Fruit fly (Drosophila melanogaster): ENCODE results near the gene CG10602.

- no peak for TF ChIP-seq usp (GFP tag; optimal IDR thresholded peaks at IDR 0.05)
- TF ChIP-seq EcR (GFP tag; optimal IDR thresholded peaks at IDR 0.05) = no peak
These were observed 25.7 kb upstream of the CG10602 start for dm6 chr2L:18884783-18885182.

Data from whole organism.